Worm (Caenorhabditis elegans) whole organism, L2 larva: ENCODE data around the gene T19C3.3.

Experiments used
- C34F6.9 ChIP-seq: fragments of 150-350 bp; optimal IDR thresholded peaks from 2 replicates; lab custom pipeline; 2014; ENCODE audit warnings: missing biosample characterization, missing genetic modification characterization
- F13H6.1 ChIP-seq: sonication (generic microtip); optimal IDR thresholded peaks from 2 replicates; lab custom pipeline; 2016; ENCODE audit warnings: missing genetic modification characterization, missing compliant biosample characterization
- R02D3.7 ChIP-seq: fragments of 150-350 bp; optimal IDR thresholded peaks from 2 replicates; lab custom pipeline; 2014; ENCODE audit warnings: missing biosample characterization, missing genetic modification characterization
- Y55F3AM.14 ChIP-seq: fragments of 200-800 bp; sonication (Bioruptor generic); optimal IDR thresholded peaks from 2 replicates; lab custom pipeline; 2018; ENCODE audit warnings: mild to moderate bottlenecking, missing genetic modification characterization, missing compliant biosample characterization
- ZK546.5 ChIP-seq: sonication (generic microtip); optimal IDR thresholded peaks from 2 replicates; lab custom pipeline; 2017; ENCODE audit warnings: missing biosample characterization, missing genetic modification characterization
- alr-1 ChIP-seq: fragments of 150-350 bp; optimal IDR thresholded peaks from 2 replicates; lab custom pipeline; 2014; ENCODE audit warnings: missing biosample characterization, missing genetic modification characterization
- aly-2 ChIP-seq: fragments of 150-350 bp; optimal IDR thresholded peaks from 2 replicates; lab custom pipeline; 2014; ENCODE audit warnings: missing biosample characterization, missing genetic modification characterization
- ama-1 ChIP-seq: fragments of 150-350 bp; optimal IDR thresholded peaks from 2 replicates; lab custom pipeline; 2018; ENCODE audit warnings: inconsistent platforms
- blmp-1 ChIP-seq: sonication (generic microtip); optimal IDR thresholded peaks from 2 replicates; lab custom pipeline; 2017; ENCODE audit warnings: missing genetic modification characterization, mild to moderate bottlenecking, missing compliant biosample characterization, antibody characterized with exemption, moderate library complexity; ENCODE audit not compliant: insufficient read depth
- ceh-16 ChIP-seq: fragments of 150-350 bp; optimal IDR thresholded peaks from 2 replicates; lab custom pipeline; 2014; ENCODE audit warnings: missing biosample characterization, missing genetic modification characterization
- ceh-82 ChIP-seq: fragments of 150-350 bp; optimal IDR thresholded peaks from 2 replicates; lab custom pipeline; 2014; ENCODE audit warnings: missing biosample characterization, missing genetic modification characterization
- crh-2 ChIP-seq: sonication (generic microtip); optimal IDR thresholded peaks from 2 replicates; lab custom pipeline; 2017; ENCODE audit warnings: missing biosample characterization, missing genetic modification characterization
- dmd-4 ChIP-seq: sonication (generic microtip); optimal IDR thresholded peaks from 2 replicates; lab custom pipeline; 2017; ENCODE audit warnings: missing biosample characterization, missing genetic modification characterization
- egl-27 ChIP-seq: sonication (generic microtip); optimal IDR thresholded peaks from 3 replicates; lab custom pipeline; 2017; ENCODE audit warnings: missing biosample characterization, missing genetic modification reagents, missing genetic modification characterization
- elt-1 ChIP-seq: fragments of 150-350 bp; optimal IDR thresholded peaks from 2 replicates; lab custom pipeline; 2014; ENCODE audit warnings: missing biosample characterization, missing genetic modification characterization
- elt-3 ChIP-seq: sonication (generic microtip); optimal IDR thresholded peaks from 2 replicates; lab custom pipeline; 2017; ENCODE audit warnings: missing biosample characterization, missing genetic modification characterization
- fos-1 ChIP-seq: fragments of 150-350 bp; optimal IDR thresholded peaks from 2 replicates; lab custom pipeline; 2014; ENCODE audit warnings: missing biosample characterization, missing genetic modification characterization
- gmeb-1 ChIP-seq: fragments of 150-350 bp; optimal IDR thresholded peaks from 2 replicates; lab custom pipeline; 2014; ENCODE audit warnings: missing biosample characterization, missing genetic modification characterization
- lin-11 ChIP-seq: fragments of 150-350 bp; sonication (generic microtip); optimal IDR thresholded peaks from 2 replicates; lab custom pipeline; 2014; ENCODE audit warnings: missing biosample characterization, missing genetic modification characterization, inconsistent platforms, mixed read lengths
- lin-13 ChIP-seq: fragments of 150-350 bp; optimal IDR thresholded peaks from 2 replicates; lab custom pipeline; 2014; ENCODE audit warnings: missing biosample characterization, missing genetic modification reagents, missing genetic modification characterization
- lin-39 ChIP-seq: fragments of 150-350 bp; optimal IDR thresholded peaks from 2 replicates; lab custom pipeline; 2014; ENCODE audit warnings: missing biosample characterization, missing genetic modification reagents, missing genetic modification characterization
- lsy-2 ChIP-seq, 2 experiments: fragments of 150-350 bp in 1 of 2; sonication (generic microtip) in 1 of 2; optimal IDR thresholded peaks; 2 replicates each; lab custom pipeline; 2014 to 2017; ENCODE audit warnings: missing biosample characterization in 2 of 2, missing genetic modification characterization in 2 of 2
- mab-5 ChIP-seq: fragments of 150-350 bp; optimal IDR thresholded peaks from 2 replicates; lab custom pipeline; 2014; ENCODE audit warnings: missing biosample characterization, missing genetic modification characterization
- mbf-1 ChIP-seq: sonication (generic microtip); optimal IDR thresholded peaks from 2 replicates; lab custom pipeline; 2017; ENCODE audit warnings: missing biosample characterization, missing genetic modification characterization
- mdl-1 ChIP-seq, 2 experiments: fragments of 150-350 bp in 1 of 2; sonication (generic microtip) in 1 of 2; optimal IDR thresholded peaks; 2 replicates each; lab custom pipeline; 2017; ENCODE audit warnings: missing biosample characterization in 2 of 2, missing genetic modification characterization in 2 of 2
- nhr-10 ChIP-seq: sonication (generic microtip); optimal IDR thresholded peaks from 2 replicates; lab custom pipeline; 2017; ENCODE audit warnings: missing biosample characterization, missing genetic modification characterization
- nhr-11 ChIP-seq: fragments of 150-350 bp; optimal IDR thresholded peaks from 2 replicates; lab custom pipeline; 2014; ENCODE audit warnings: missing biosample characterization, missing genetic modification characterization
- nhr-12 ChIP-seq: fragments of 150-350 bp; optimal IDR thresholded peaks from 2 replicates; lab custom pipeline; 2014; ENCODE audit warnings: missing biosample characterization, missing genetic modification characterization
- nhr-129 ChIP-seq: fragments of 150-350 bp; optimal IDR thresholded peaks from 2 replicates; lab custom pipeline; 2014; ENCODE audit warnings: missing biosample characterization, missing genetic modification characterization
- nhr-21 ChIP-seq: fragments of 150-350 bp; optimal IDR thresholded peaks from 2 replicates; lab custom pipeline; 2014; ENCODE audit warnings: missing biosample characterization, missing genetic modification characterization
- nhr-23 ChIP-seq: fragments of 150-350 bp; optimal IDR thresholded peaks from 2 replicates; lab custom pipeline; 2014; ENCODE audit warnings: missing biosample characterization, missing genetic modification reagents, missing genetic modification characterization
- nhr-237 ChIP-seq: fragments of 150-350 bp; optimal IDR thresholded peaks from 2 replicates; lab custom pipeline; 2014; ENCODE audit warnings: missing biosample characterization, missing genetic modification characterization
- nhr-25 ChIP-seq: fragments of 150-350 bp; sonication (generic microtip); optimal IDR thresholded peaks from 3 replicates; lab custom pipeline; 2014; ENCODE audit warnings: missing biosample characterization, missing genetic modification characterization
- nhr-6 ChIP-seq: fragments of 150-350 bp; optimal IDR thresholded peaks from 2 replicates; lab custom pipeline; 2014; ENCODE audit warnings: missing biosample characterization, missing genetic modification characterization
- nhr-77 ChIP-seq: fragments of 150-350 bp; optimal IDR thresholded peaks from 2 replicates; lab custom pipeline; 2014; ENCODE audit warnings: missing biosample characterization, missing genetic modification characterization
- peb-1 ChIP-seq: fragments of 150-350 bp; optimal IDR thresholded peaks from 2 replicates; lab custom pipeline; 2014; ENCODE audit warnings: missing biosample characterization, missing genetic modification characterization
- sem-4 ChIP-seq: fragments of 150-350 bp; optimal IDR thresholded peaks from 2 replicates; lab custom pipeline; 2014; ENCODE audit warnings: missing biosample characterization, missing genetic modification reagents, missing genetic modification characterization
- skn-1 ChIP-seq: sonication (generic microtip); optimal IDR thresholded peaks from 2 replicates; lab custom pipeline; 2017; ENCODE audit warnings: missing biosample characterization, missing genetic modification characterization
- sma-3 ChIP-seq: sonication (generic microtip); optimal IDR thresholded peaks from 2 replicates; lab custom pipeline; 2016; ENCODE audit warnings: missing genetic modification reagents, missing genetic modification characterization, missing compliant biosample characterization
- sma-9 ChIP-seq, 2 experiments: fragments of 150-350 bp in 1 of 2; sonication (generic microtip) in 1 of 2; optimal IDR thresholded peaks; 2 replicates each; lab custom pipeline; 2014 to 2016; ENCODE audit warnings: missing genetic modification characterization in 2 of 2, mild to moderate bottlenecking in 1 of 2, missing biosample characterization in 1 of 2, missing compliant biosample characterization in 1 of 2, missing genetic modification reagents in 1 of 2, moderate library complexity in 1 of 2
- snpc-4 ChIP-seq: fragments of 150-350 bp; optimal IDR thresholded peaks from 2 replicates; lab custom pipeline; 2014; ENCODE audit warnings: missing biosample characterization, missing genetic modification characterization
- unc-39 ChIP-seq: fragments of 150-350 bp; optimal IDR thresholded peaks from 2 replicates; lab custom pipeline; 2014; ENCODE audit warnings: missing biosample characterization, missing genetic modification characterization
- unc-55 ChIP-seq: fragments of 150-350 bp; sonication (generic microtip); optimal IDR thresholded peaks from 3 replicates; lab custom pipeline; 2014; ENCODE audit warnings: missing biosample characterization, missing genetic modification reagents, missing genetic modification characterization
- unc-62 ChIP-seq: fragments of 150-350 bp; optimal IDR thresholded peaks from 2 replicates; lab custom pipeline; 2014; ENCODE audit warnings: missing biosample characterization, missing genetic modification reagents, missing genetic modification characterization
- zag-1 ChIP-seq: fragments of 150-350 bp; optimal IDR thresholded peaks from 2 replicates; lab custom pipeline; 2014; ENCODE audit warnings: missing biosample characterization, missing genetic modification characterization
- ztf-1 ChIP-seq: fragments of 200-800 bp; sonication (Bioruptor generic); conservative IDR thresholded peaks from 2 replicates; pipeline ENCODE4 v1.3.6; 2022; ENCODE audit warnings: missing genetic modification characterization, missing compliant biosample characterization
- ztf-11 ChIP-seq: sonication (generic microtip); optimal IDR thresholded peaks from 2 replicates; lab custom pipeline; 2017; ENCODE audit warnings: missing biosample characterization, missing genetic modification characterization
- ztf-4 ChIP-seq: fragments of 150-350 bp; optimal IDR thresholded peaks from 2 replicates; lab custom pipeline; 2014; ENCODE audit warnings: missing biosample characterization, missing genetic modification characterization

T19C3.3 gene

ce11 chrIII:599279-599678, 15.1 kb downstream of the T19C3.3 start:
- TF ChIP-seq blmp-1 (tag; lab: Kevin White, UChicago) (no peak), gmeb-1 (peak; percentile 9)

- TF ChIP-seq unc-39 (no peak), skn-1 (tag; lab: Kevin White, UChicago) (no peak), unc-62 (GFP tag; lab: Kevin White, UChicago) (no peak), nhr-25 (tag; lab: Kevin White, UChicago) (no peak), ama-1 (lab: Kevin White, UChicago) (no peak)
These were observed 15.7 kb downstream of the T19C3.3 start, which contains the start of gene Y55B1AR.2 for ce11 chrIII:598687-599086. Gene Y55B1AR.2, minus strand, starts transcription at chrIII:598787.

ce11 chrIII:598168-598567, 16.2 kb downstream of the T19C3.3 start:
- TF ChIP-seq nhr-25 (tag; lab: Kevin White, UChicago), result peak; percentile 7
- no peak for TF ChIP-seq elt-3 (tag; lab: Kevin White, UChicago)
- TF ChIP-seq F13H6.1 (tag; lab: Kevin White, UChicago), result peak; percentile 61
- TF ChIP-seq nhr-77 (tag; lab: Kevin White, UChicago), result no peak
- no peak for TF ChIP-seq blmp-1 (tag; lab: Kevin White, UChicago)
- TF ChIP-seq lin-11 (tag; lab: Kevin White, UChicago), result peak; percentile 17
- TF ChIP-seq ZK546.5 (tag; lab: Kevin White, UChicago), result no peak
- peak; percentile 46 for TF ChIP-seq zag-1 (tag; lab: Kevin White, UChicago)
- no peak for TF ChIP-seq ztf-11 (tag; lab: Kevin White, UChicago)
- TF ChIP-seq ceh-16 (tag; lab: Kevin White, UChicago), result no peak
- peak; percentile 25 for TF ChIP-seq egl-27 (tag; lab: Kevin White, UChicago)
- TF ChIP-seq elt-1 (tag; lab: Kevin White, UChicago), result no peak
- no peak for TF ChIP-seq ztf-1 (GFP tag; lab: Robert Waterston, UW)
- peak; percentile 64 for TF ChIP-seq nhr-129 (tag; lab: Kevin White, UChicago)
- no peak for TF ChIP-seq nhr-237 (tag; lab: Kevin White, UChicago)
- no peak for TF ChIP-seq aly-2
- no peak for TF ChIP-seq nhr-12 (tag; lab: Kevin White, UChicago)
- TF ChIP-seq sem-4 (tag; lab: Kevin White, UChicago), result peak; percentile 54
- peak; percentile 75 for TF ChIP-seq unc-55
- peak; percentile 38 to 55 for TF ChIP-seq mdl-1 (tag; optimal IDR thresholded peaks at IDR 0.05; lab: Kevin White, UChicago)
- no peak for TF ChIP-seq ceh-82 (tag; lab: Kevin White, UChicago)
- no peak for TF ChIP-seq alr-1 (tag; lab: Kevin White, UChicago)
- TF ChIP-seq unc-39, result no peak
- no peak for TF ChIP-seq unc-62 (GFP tag; lab: Kevin White, UChicago)
- no peak for TF ChIP-seq snpc-4 (tag; lab: Kevin White, UChicago)
- no peak for TF ChIP-seq peb-1
- TF ChIP-seq gmeb-1, result no peak
- peak; percentile 82 for TF ChIP-seq C34F6.9 (tag; lab: Kevin White, UChicago)
- no peak for TF ChIP-seq Y55F3AM.14 (GFP tag; lab: Kevin White, UChicago)
- TF ChIP-seq mbf-1, result no peak
- TF ChIP-seq nhr-23, result no peak
- no peak for TF ChIP-seq nhr-21 (tag; lab: Kevin White, UChicago)
- no peak for TF ChIP-seq skn-1 (tag; lab: Kevin White, UChicago)
- no peak for TF ChIP-seq nhr-10 (tag; lab: Kevin White, UChicago)
- TF ChIP-seq crh-2 (tag; lab: Kevin White, UChicago), result peak; percentile 46
- TF ChIP-seq sma-3 (GFP tag; lab: Kevin White, UChicago), result no peak
- no peak for TF ChIP-seq R02D3.7 (tag; lab: Kevin White, UChicago)
- TF ChIP-seq lsy-2 (tag; optimal IDR thresholded peaks at IDR 0.05; lab: Kevin White, UChicago), result peak; percentile 5 to 66
- TF ChIP-seq ztf-4 (tag; lab: Kevin White, UChicago), result no peak
- no peak for TF ChIP-seq lin-39 (tag; lab: Kevin White, UChicago)
- TF ChIP-seq dmd-4 (tag; lab: Kevin White, UChicago), result no peak
- peak; percentile 24 for TF ChIP-seq mab-5
- TF ChIP-seq sma-9 (GFP tag; optimal IDR thresholded peaks at IDR 0.05; lab: Kevin White, UChicago), result peak; percentile 38
- TF ChIP-seq sma-9 (tag; optimal IDR thresholded peaks at IDR 0.05; lab: Kevin White, UChicago), result no peak
- peak; percentile 60 for TF ChIP-seq fos-1 (tag; lab: Kevin White, UChicago)
- no peak for TF ChIP-seq lin-13 (GFP tag; lab: Kevin White, UChicago)
- no peak for TF ChIP-seq ama-1 (lab: Kevin White, UChicago)
- no peak for TF ChIP-seq nhr-11 (tag; lab: Kevin White, UChicago)
- no peak for TF ChIP-seq nhr-6 (tag; lab: Kevin White, UChicago)
